Worm (Caenorhabditis elegans) whole organism, early embryonic: ENCODE measurements around the gene lgc-27.

Experiments
- B0310.2 ChIP-seq: sonication (generic microtip); optimal IDR thresholded peaks from 2 replicates; lab custom pipeline; 2016; ENCODE audit warnings: mild to moderate bottlenecking, missing genetic modification characterization, missing compliant biosample characterization
- ama-1 ChIP-seq: fragments of 150-350 bp; optimal IDR thresholded peaks from 2 replicates; lab custom pipeline; 2014
- ceh-13 ChIP-seq: fragments of 200-800 bp; sonication (Bioruptor generic); optimal IDR thresholded peaks from 2 replicates; lab custom pipeline; 2018; ENCODE audit warnings: mild to moderate bottlenecking, missing genetic modification characterization, missing compliant biosample characterization
- ceh-36 ChIP-seq: sonication (generic microtip); optimal IDR thresholded peaks from 2 replicates; lab custom pipeline; 2016; ENCODE audit warnings: missing genetic modification characterization, inconsistent platforms, missing compliant biosample characterization
- flt-1 ChIP-seq: fragments of 200-800 bp; sonication (Bioruptor generic); IDR thresholded peaks from 2 replicates; pipeline ENCODE4 v1.3.6; 2022; ENCODE audit warnings: missing genetic modification characterization, missing compliant biosample characterization
- hmbx-1 ChIP-seq: sonication (generic microtip); optimal IDR thresholded peaks from 2 replicates; lab custom pipeline; 2016; ENCODE audit warnings: mild to moderate bottlenecking, missing genetic modification characterization, missing compliant biosample characterization
- hmg-4 ChIP-seq: fragments of 200-800 bp; sonication (Bioruptor generic); optimal IDR thresholded peaks from 2 replicates; lab custom pipeline; 2018; ENCODE audit warnings: mild to moderate bottlenecking, missing genetic modification characterization, missing compliant biosample characterization
- scrt-1 ChIP-seq: fragments of 200-800 bp; sonication (Bioruptor generic); IDR thresholded peaks from 2 replicates; pipeline ENCODE4 v1.3.6; 2022; ENCODE audit warnings: missing genetic modification characterization, missing compliant biosample characterization

DNA sequence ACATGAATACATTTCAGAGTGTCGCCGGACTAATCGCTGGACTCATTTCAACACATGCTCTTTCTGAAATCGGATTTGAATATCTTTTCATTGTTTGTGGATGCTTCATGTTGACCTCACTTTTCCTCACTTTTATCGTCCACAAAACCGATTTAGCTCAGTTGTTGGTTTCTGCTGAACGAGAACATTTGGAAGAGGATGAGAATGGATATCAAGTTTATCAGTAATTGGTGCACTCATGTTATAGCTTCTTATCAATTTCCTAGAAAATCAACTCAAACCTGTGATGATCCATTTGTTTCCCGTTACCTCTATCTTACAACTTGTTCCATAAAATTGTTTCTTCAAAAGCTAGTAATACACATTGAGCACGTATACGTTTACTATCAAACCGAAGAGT, 47.2 kb downstream of the lgc-27 start:
- TF ChIP-seq flt-1 (no peak), hmbx-1 (tag; lab: Kevin White, UChicago) (no peak), ama-1 (lab: Kevin White, UChicago) (no peak), hmg-4 (GFP tag; lab: Kevin White, UChicago) (no peak), B0310.2 (tag; lab: Kevin White, UChicago) (no peak), ceh-13 (GFP tag; lab: Kevin White, UChicago) (no peak), scrt-1 (GFP tag; lab: Robert Waterston, UW) (no peak), ceh-36 (tag; lab: Kevin White, UChicago) (no peak)
